Fruit fly (Drosophila melanogaster) whole organism, embryonic: Measurements from ENCODE around the gene N.

Source experiments
- Aef1 ChIP-seq: fragments of 200-800 bp; sonication (Bioruptor generic); IDR thresholded peaks from 3 replicates; pipeline ENCODE4 v1.3.6; 2022; ENCODE audit warnings: missing biosample characterization, missing genetic modification characterization
- Asciz ChIP-seq: fragments of 200-800 bp; sonication (Bioruptor generic); optimal IDR thresholded peaks from 2 replicates; lab custom pipeline; 2017; ENCODE audit warnings: missing biosample characterization, mild to moderate bottlenecking, missing genetic modification characterization, missing genetic modification reagents
- Atf3 ChIP-seq: fragments of 200-800 bp; sonication (Bioruptor generic); optimal IDR thresholded peaks from 3 replicates; lab custom pipeline; 2016; ENCODE audit warnings: missing biosample characterization, missing genetic modification characterization
- Awh ChIP-seq: fragments of 200-800 bp; sonication (Bioruptor generic); IDR thresholded peaks from 2 replicates; pipeline ENCODE4, ENCODE4 v1.3.6; 2022; ENCODE audit warnings: missing biosample characterization, missing genetic modification characterization
- B-H1 ChIP-seq: fragments of 200-800 bp; sonication (Bioruptor generic); IDR thresholded peaks from 3 replicates; pipeline ENCODE4 v1.3.6; 2022; ENCODE audit warnings: missing biosample characterization, missing genetic modification characterization
- CG10959 ChIP-seq: fragments of 200-800 bp; sonication (Bioruptor generic); IDR thresholded peaks from 2 replicates; pipeline ENCODE4 v1.3.6; 2022; ENCODE audit warnings: missing biosample characterization, missing genetic modification characterization
- CG10979 ChIP-seq: fragments of 200-800 bp; sonication (Bioruptor generic); optimal IDR thresholded peaks from 2 replicates; lab custom pipeline; 2018; ENCODE audit warnings: missing biosample characterization, mild to moderate bottlenecking, missing genetic modification characterization, moderate library complexity
- CG17186 ChIP-seq: fragments of 200-800 bp; sonication (Bioruptor generic); optimal IDR thresholded peaks from 3 replicates; lab custom pipeline; 2017; ENCODE audit warnings: missing biosample characterization, missing genetic modification reagents, missing genetic modification characterization
- CG1792 ChIP-seq: fragments of 200-800 bp; sonication (Bioruptor generic); optimal IDR thresholded peaks from 2 replicates; lab custom pipeline; 2016; ENCODE audit warnings: missing biosample characterization, missing genetic modification characterization
- CG18764 ChIP-seq: fragments of 200-800 bp; sonication (Bioruptor generic); optimal IDR thresholded peaks from 3 replicates; lab custom pipeline; 2016; ENCODE audit warnings: missing biosample characterization, missing genetic modification characterization
- CG2678 ChIP-seq: fragments of 200-800 bp; sonication (Bioruptor generic); optimal IDR thresholded peaks from 3 replicates; lab custom pipeline; 2019; ENCODE audit warnings: missing biosample characterization, mild to moderate bottlenecking, missing genetic modification characterization, moderate library complexity
- CG2875 ChIP-seq: fragments of 200-800 bp; sonication (Bioruptor generic); optimal IDR thresholded peaks from 2 replicates; lab custom pipeline; 2017; ENCODE audit warnings: missing biosample characterization, mild to moderate bottlenecking, missing genetic modification characterization, missing genetic modification reagents
- CG2889 ChIP-seq: fragments of 200-800 bp; sonication (Bioruptor generic); IDR thresholded peaks from 3 replicates; pipeline ENCODE4 v1.3.6; 2022; ENCODE audit warnings: missing biosample characterization, missing genetic modification characterization
- CG33557 ChIP-seq: fragments of 200-800 bp; sonication (Bioruptor generic); optimal IDR thresholded peaks from 2 replicates; lab custom pipeline; 2019; ENCODE audit warnings: missing biosample characterization, mild to moderate bottlenecking, missing genetic modification characterization, moderate library complexity
- CG3838 ChIP-seq: fragments of 200-800 bp; sonication (Bioruptor generic); optimal IDR thresholded peaks from 3 replicates; lab custom pipeline; 2016; ENCODE audit warnings: missing biosample characterization, missing genetic modification characterization
- CG4282 ChIP-seq: fragments of 200-800 bp; sonication (Bioruptor generic); optimal IDR thresholded peaks from 2 replicates; lab custom pipeline; 2016; ENCODE audit warnings: missing biosample characterization, missing genetic modification characterization
- CG7357 ChIP-seq: fragments of 200-800 bp; sonication (Bioruptor generic); IDR thresholded peaks from 3 replicates; pipeline ENCODE4 v1.3.6; 2022; ENCODE audit warnings: missing biosample characterization, missing genetic modification characterization
- CG7745 ChIP-seq: fragments of 200-800 bp; sonication (Bioruptor generic); optimal IDR thresholded peaks from 2 replicates; lab custom pipeline; 2018; ENCODE audit warnings: missing biosample characterization, mild to moderate bottlenecking, missing genetic modification characterization, moderate library complexity
- CG7963 ChIP-seq: fragments of 200-800 bp; sonication (Bioruptor generic); IDR thresholded peaks from 3 replicates; pipeline ENCODE4 v1.3.6; 2022; ENCODE audit warnings: missing biosample characterization, missing genetic modification characterization; ENCODE audit not compliant: partially characterized antibody
- CG8359 ChIP-seq: fragments of 200-800 bp; sonication (Bioruptor generic); optimal IDR thresholded peaks from 2 replicates; lab custom pipeline; 2017; ENCODE audit warnings: missing biosample characterization, mild to moderate bottlenecking, missing genetic modification characterization, borderline replicate concordance
- CG9797 ChIP-seq: fragments of 200-800 bp; sonication (Bioruptor generic); optimal IDR thresholded peaks from 3 replicates; lab custom pipeline; 2018; ENCODE audit warnings: missing biosample characterization, mild to moderate bottlenecking, missing genetic modification characterization
- CHES-1-like ChIP-seq: fragments of 200-800 bp; sonication (Bioruptor generic); optimal IDR thresholded peaks from 2 replicates; lab custom pipeline; 2016; ENCODE audit warnings: missing biosample characterization, missing genetic modification characterization
- Dip3 ChIP-seq: fragments of 200-800 bp; sonication (Bioruptor generic); optimal IDR thresholded peaks from 3 replicates; lab custom pipeline; 2016; ENCODE audit warnings: missing biosample characterization, missing genetic modification characterization
- ERR ChIP-seq: fragments of 200-800 bp; sonication (Bioruptor generic); optimal IDR thresholded peaks from 2 replicates; lab custom pipeline; 2016; ENCODE audit warnings: missing biosample characterization, missing genetic modification characterization
- Fer3 ChIP-seq: fragments of 200-800 bp; sonication (Bioruptor generic); optimal IDR thresholded peaks from 2 replicates; lab custom pipeline; 2018; ENCODE audit warnings: missing biosample characterization, mild to moderate bottlenecking, missing genetic modification characterization, moderate library complexity
- Hmr ChIP-seq: fragments of 200-800 bp; sonication (Bioruptor generic); optimal IDR thresholded peaks from 3 replicates; lab custom pipeline; 2017; ENCODE audit warnings: mild to moderate bottlenecking, missing biosample characterization, missing genetic modification reagents, missing genetic modification characterization
- Myb ChIP-seq: fragments of 200-800 bp; sonication (Bioruptor generic); optimal IDR thresholded peaks from 2 replicates; lab custom pipeline; 2016; ENCODE audit warnings: missing biosample characterization, missing genetic modification characterization
- NC2β ChIP-seq: fragments of 200-800 bp; sonication (Bioruptor generic); optimal IDR thresholded peaks from 2 replicates; lab custom pipeline; 2016; ENCODE audit warnings: missing biosample characterization, missing genetic modification characterization
- NK7.1 ChIP-seq: fragments of 200-800 bp; sonication (Bioruptor generic); optimal IDR thresholded peaks from 3 replicates; lab custom pipeline; 2016; ENCODE audit warnings: missing biosample characterization, missing genetic modification characterization
- Nf-YB ChIP-seq: fragments of 200-800 bp; sonication (Bioruptor generic); optimal IDR thresholded peaks from 3 replicates; lab custom pipeline; 2019; ENCODE audit warnings: missing biosample characterization, mild to moderate bottlenecking, missing genetic modification characterization, moderate library complexity
- Ptx1 ChIP-seq: fragments of 200-800 bp; sonication (Bioruptor generic); IDR thresholded peaks from 2 replicates; pipeline ENCODE4 v1.3.6; 2022; ENCODE audit warnings: missing biosample characterization, missing genetic modification characterization
- Ravus ChIP-seq: fragments of 200-800 bp; sonication (Bioruptor generic); IDR thresholded peaks from 2 replicates; pipeline ENCODE4 v1.3.6; 2022; ENCODE audit warnings: missing biosample characterization, missing genetic modification characterization
- Vsx1 ChIP-seq: fragments of 200-800 bp; sonication (Bioruptor generic); optimal IDR thresholded peaks from 2 replicates; lab custom pipeline; 2017; ENCODE audit warnings: missing biosample characterization, mild to moderate bottlenecking, missing genetic modification characterization, missing genetic modification reagents
- bcd ChIP-seq: fragments of 200-800 bp; sonication (Bioruptor generic); optimal IDR thresholded peaks from 2 replicates; lab custom pipeline; 2017; ENCODE audit warnings: missing biosample characterization, mild to moderate bottlenecking, missing genetic modification characterization
- br ChIP-seq: fragments of >200 bp; optimal IDR thresholded peaks from 2 replicates; lab custom pipeline; 2017
- chif ChIP-seq, 2 experiments: fragments of 200-800 bp; sonication (Bioruptor generic); optimal IDR thresholded peaks; 3 replicates each; lab custom pipeline; 2016; ENCODE audit warnings: missing biosample characterization in 2 of 2, missing genetic modification characterization in 2 of 2
- chm ChIP-seq: fragments of 200-800 bp; sonication (Bioruptor generic); IDR thresholded peaks from 2 replicates; pipeline ENCODE4 v1.3.6; 2022; ENCODE audit warnings: missing biosample characterization, missing genetic modification characterization
- fd64A ChIP-seq: fragments of 200-800 bp; sonication (Bioruptor generic); optimal IDR thresholded peaks from 3 replicates; lab custom pipeline; 2018; ENCODE audit warnings: missing biosample characterization, mild to moderate bottlenecking, missing genetic modification characterization
- gce ChIP-seq: fragments of 200-800 bp; sonication (Bioruptor generic); IDR thresholded peaks from 3 replicates; pipeline ENCODE4 v1.3.6; 2022; ENCODE audit warnings: missing biosample characterization, missing genetic modification characterization
- gsb ChIP-seq: fragments of 200-800 bp; sonication (Bioruptor generic); IDR thresholded peaks from 2 replicates; pipeline ENCODE4 v1.3.6; 2022; ENCODE audit warnings: missing biosample characterization, missing genetic modification characterization
- hth ChIP-seq: fragments of >200 bp; optimal IDR thresholded peaks from 2 replicates; lab custom pipeline; 2017; ENCODE audit warnings: inconsistent platforms
- pho ChIP-seq: fragments of 200-800 bp; sonication (Bioruptor generic); optimal IDR thresholded peaks from 2 replicates; lab custom pipeline; 2016; ENCODE audit warnings: missing biosample characterization, missing genetic modification characterization
- seq ChIP-seq: fragments of 200-800 bp; sonication (Bioruptor generic); IDR thresholded peaks from 2 replicates; pipeline ENCODE4 v1.3.6; 2022; ENCODE audit warnings: missing biosample characterization, missing genetic modification characterization
- slbo ChIP-seq: fragments of 200-800 bp; sonication (Bioruptor generic); IDR thresholded peaks from 2 replicates; pipeline ENCODE4 v1.3.6; 2022; ENCODE audit warnings: missing biosample characterization, missing genetic modification characterization
- sug ChIP-seq: fragments of 200-800 bp; optimal IDR thresholded peaks from 2 replicates; lab custom pipeline; 2019; ENCODE audit warnings: missing biosample characterization, mild to moderate bottlenecking, missing genetic modification characterization, moderate library complexity
- tio ChIP-seq: fragments of 200-800 bp; sonication (Bioruptor generic); optimal IDR thresholded peaks from 2 replicates; lab custom pipeline; 2017; ENCODE audit warnings: missing biosample characterization, missing genetic modification characterization, inconsistent platforms
- usp ChIP-seq: fragments of >200 bp; optimal IDR thresholded peaks from 2 replicates; lab custom pipeline; 2017; ENCODE audit warnings: missing biosample characterization, missing genetic modification characterization
- vvl ChIP-seq: fragments of 200-800 bp; sonication (Bioruptor generic); IDR thresholded peaks from 2 replicates; pipeline ENCODE4 v1.3.6; 2022; ENCODE audit warnings: missing biosample characterization, missing genetic modification characterization
- wdn ChIP-seq: fragments of 200-800 bp; sonication (Bioruptor generic); IDR thresholded peaks from 2 replicates; pipeline ENCODE4 v1.3.6; 2022; ENCODE audit warnings: missing biosample characterization, missing genetic modification characterization
- wek ChIP-seq: fragments of 200-800 bp; sonication (Bioruptor generic); optimal IDR thresholded peaks from 3 replicates; lab custom pipeline; 2018; ENCODE audit warnings: missing biosample characterization, mild to moderate bottlenecking, missing genetic modification characterization, moderate library complexity
- zfh2 ChIP-seq: fragments of 200-800 bp; sonication (Bioruptor generic); optimal IDR thresholded peaks from 2 replicates; lab custom pipeline; 2016; ENCODE audit warnings: missing biosample characterization, missing genetic modification characterization

The N gene

DNA sequence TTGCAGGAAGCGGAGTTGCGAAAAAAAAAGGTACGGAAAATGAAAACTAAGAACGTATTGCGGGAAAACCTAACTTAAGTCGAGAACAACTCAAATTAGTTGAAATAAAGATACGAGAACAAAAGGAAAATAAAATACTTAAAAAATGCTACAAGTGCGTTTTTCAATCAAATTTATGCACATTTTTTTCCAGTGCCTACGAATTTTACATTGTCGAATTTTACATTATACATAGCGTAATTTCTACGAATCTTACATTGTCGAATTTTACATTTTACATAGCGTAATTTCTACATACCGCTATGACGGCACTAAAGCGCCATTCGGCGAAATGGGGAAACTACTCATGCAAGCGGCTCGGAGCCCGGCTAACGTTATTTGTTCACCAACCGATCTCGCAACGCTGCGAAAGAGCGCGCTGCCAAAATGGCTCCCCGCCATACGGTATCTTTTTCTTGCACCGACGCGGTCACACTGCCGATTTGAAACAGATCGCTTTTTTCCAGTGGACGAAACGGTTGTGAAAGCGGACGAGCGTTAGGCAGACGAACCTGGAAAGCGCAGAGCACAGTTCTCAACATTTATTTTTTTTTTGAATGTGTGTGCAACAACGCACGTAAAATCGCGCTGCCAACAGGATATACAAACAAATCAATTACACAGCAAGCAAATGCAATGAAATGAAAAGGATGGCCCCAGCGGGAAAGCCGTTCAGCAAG, at the start of gene N (continued):
- peak; percentile 67 for TF ChIP-seq slbo (GFP tag; lab: Robert Waterston, UW)
- no peak for TF ChIP-seq NK7.1
- no peak for TF ChIP-seq Vsx1 (GFP tag; lab: Kevin White, UChicago)
- TF ChIP-seq Fer3 (tag; lab: Kevin White, UChicago), result peak; percentile 28
- no peak for TF ChIP-seq wdn
- peak; percentile 40 for TF ChIP-seq Nf-YB (GFP tag; lab: Kevin White, UChicago)
- TF ChIP-seq CG4282 (GFP tag; lab: Kevin White, UChicago), result peak; percentile 51
- peak; percentile 88 for TF ChIP-seq Hmr (GFP tag; lab: Kevin White, UChicago)
- peak; percentile 57 for TF ChIP-seq CG2875
- TF ChIP-seq CG33557 (GFP tag; lab: Kevin White, UChicago), result no peak
- peak; percentile 9 for TF ChIP-seq Atf3 (GFP tag; lab: Kevin White, UChicago)
- peak; percentile 27 for TF ChIP-seq CG10979
- peak; percentile 78 for TF ChIP-seq Myb (GFP tag; lab: Kevin White, UChicago)
- TF ChIP-seq CG3838 (GFP tag; lab: Kevin White, UChicago), result no peak
- no peak for TF ChIP-seq Ravus (GFP tag; lab: Robert Waterston, UW)
- TF ChIP-seq Asciz (GFP tag; lab: Kevin White, UChicago), result peak; percentile 38
- no peak for TF ChIP-seq CG10959
- peak; percentile 49 for TF ChIP-seq pho (GFP tag; lab: Kevin White, UChicago)
- TF ChIP-seq tio (GFP tag; lab: Kevin White, UChicago), result peak; percentile 8
- peak; percentile 29 for TF ChIP-seq zfh2 (GFP tag; lab: Kevin White, UChicago)
- TF ChIP-seq CG1792, result no peak
- TF ChIP-seq br (lab: Kevin White, UChicago), result no peak
- TF ChIP-seq CG18764 (GFP tag; lab: Kevin White, UChicago), result no peak
- TF ChIP-seq ERR (GFP tag; lab: Kevin White, UChicago), result peak; percentile 40
- peak; percentile 9 for TF ChIP-seq bcd (GFP tag; lab: Kevin White, UChicago)
- no peak for TF ChIP-seq Aef1 (GFP tag; lab: Robert Waterston, UW)
- no peak for TF ChIP-seq CG2889
- peak; percentile 47 for TF ChIP-seq chm (GFP tag; lab: Robert Waterston, UW)
- TF ChIP-seq NC2β (GFP tag; lab: Kevin White, UChicago), result peak; percentile 40
- TF ChIP-seq seq (GFP tag; lab: Robert Waterston, UW), result no peak
- TF ChIP-seq B-H1 (GFP tag; lab: Robert Waterston, UW), result no peak; the same call in 2 of the 3 replicates
- TF ChIP-seq CG8359 (GFP tag; lab: Kevin White, UChicago), result no peak
- TF ChIP-seq CG7963 (GFP tag; lab: Robert Waterston, UW), result no peak; the same call in 2 of the 3 replicates
- peak; percentile 41 for TF ChIP-seq CG2678 (tag; lab: Kevin White, UChicago)
- no peak for TF ChIP-seq gsb (GFP tag; lab: Robert Waterston, UW)
- TF ChIP-seq CG7745, result no peak
- TF ChIP-seq sug (tag; lab: Kevin White, UChicago), result peak; percentile 57
- no peak for TF ChIP-seq fd64A
- no peak; the same call in 1 of the 2 replicates for TF ChIP-seq Awh (GFP tag; lab: Robert Waterston, UW)
- no peak for TF ChIP-seq usp (GFP tag; lab: Kevin White, UChicago)
- peak; percentile 59 for TF ChIP-seq Dip3
- peak; percentile 62 for TF ChIP-seq Ptx1 (GFP tag; lab: Robert Waterston, UW)
- no peak for TF ChIP-seq hth (lab: Kevin White, UChicago)
- peak; percentile 98 for TF ChIP-seq CG9797 (GFP tag; lab: Kevin White, UChicago)
- TF ChIP-seq vvl (GFP tag; lab: Robert Waterston, UW), result peak; percentile 64
- no peak for TF ChIP-seq CG7357 (GFP tag; lab: Robert Waterston, UW)
- peak in 1 of 2 experiments; percentile 35 for TF ChIP-seq chif (GFP tag; optimal IDR thresholded peaks at IDR 0.05; lab: Kevin White, UChicago)
- TF ChIP-seq wek (GFP tag; lab: Kevin White, UChicago), result no peak
- TF ChIP-seq gce (GFP tag; lab: Robert Waterston, UW), result no peak
- peak; percentile 94 for TF ChIP-seq CG17186 (GFP tag; lab: Kevin White, UChicago)
- peak; percentile 18 for TF ChIP-seq CHES-1-like (GFP tag; lab: Kevin White, UChicago)
